Worm (Caenorhabditis elegans) whole organism, early embryonic: Measurements from ENCODE around the gene fat-3.

Experiments
- F13C5.2 ChIP-seq: sonication (generic microtip); optimal IDR thresholded peaks from 2 replicates; lab custom pipeline; 2017; ENCODE audit warnings: mild to moderate bottlenecking, missing genetic modification characterization, inconsistent platforms, missing compliant biosample characterization
- aly-1 ChIP-seq: sonication (generic microtip); optimal IDR thresholded peaks from 2 replicates; lab custom pipeline; 2016; ENCODE audit warnings: missing genetic modification characterization, missing compliant biosample characterization
- ama-1 ChIP-seq: fragments of 150-350 bp; optimal IDR thresholded peaks from 2 replicates; lab custom pipeline; 2014
- flt-1 ChIP-seq: fragments of 200-800 bp; sonication (Bioruptor generic); IDR thresholded peaks from 2 replicates; pipeline ENCODE4 v1.3.6; 2022; ENCODE audit warnings: missing genetic modification characterization, missing compliant biosample characterization
- hmbx-1 ChIP-seq: sonication (generic microtip); optimal IDR thresholded peaks from 2 replicates; lab custom pipeline; 2016; ENCODE audit warnings: mild to moderate bottlenecking, missing genetic modification characterization, missing compliant biosample characterization
- scrt-1 ChIP-seq: fragments of 200-800 bp; sonication (Bioruptor generic); IDR thresholded peaks from 2 replicates; pipeline ENCODE4 v1.3.6; 2022; ENCODE audit warnings: missing genetic modification characterization, missing compliant biosample characterization
- sea-1 ChIP-seq: fragments of 200-800 bp; sonication (Bioruptor generic); conservative IDR thresholded peaks from 2 replicates; pipeline ENCODE4 v1.3.6; 2022; ENCODE audit warnings: missing genetic modification characterization, missing compliant biosample characterization

ce11 chrIV:9825196-9825744 lies 22.4 kb downstream of the fat-3 start, which contains the start of gene mtr-4:
- TF ChIP-seq ama-1 (lab: Kevin White, UChicago): no peak
- TF ChIP-seq F13C5.2 (tag; lab: Kevin White, UChicago): no peak
- TF ChIP-seq sea-1 (GFP tag; lab: Robert Waterston, UW): no peak
- TF ChIP-seq flt-1 (GFP tag; lab: Robert Waterston, UW): no peak
- TF ChIP-seq hmbx-1 (tag; lab: Kevin White, UChicago): no peak
- no peak for TF ChIP-seq aly-1
- TF ChIP-seq scrt-1: no peak
